Worm (Caenorhabditis elegans) whole organism, L2 larva: Measurements from ENCODE around the gene T01B7.9.

Experiments used
- C34F6.9 ChIP-seq: fragments of 150-350 bp; optimal IDR thresholded peaks from 2 replicates; lab custom pipeline; 2014; ENCODE audit warnings: missing biosample characterization, missing genetic modification characterization
- F13H6.1 ChIP-seq: sonication (generic microtip); optimal IDR thresholded peaks from 2 replicates; lab custom pipeline; 2016; ENCODE audit warnings: missing genetic modification characterization, missing compliant biosample characterization
- R02D3.7 ChIP-seq: fragments of 150-350 bp; optimal IDR thresholded peaks from 2 replicates; lab custom pipeline; 2014; ENCODE audit warnings: missing biosample characterization, missing genetic modification characterization
- Y55F3AM.14 ChIP-seq: fragments of 200-800 bp; sonication (Bioruptor generic); optimal IDR thresholded peaks from 2 replicates; lab custom pipeline; 2018; ENCODE audit warnings: mild to moderate bottlenecking, missing genetic modification characterization, missing compliant biosample characterization
- ZK546.5 ChIP-seq: sonication (generic microtip); optimal IDR thresholded peaks from 2 replicates; lab custom pipeline; 2017; ENCODE audit warnings: missing biosample characterization, missing genetic modification characterization
- alr-1 ChIP-seq: fragments of 150-350 bp; optimal IDR thresholded peaks from 2 replicates; lab custom pipeline; 2014; ENCODE audit warnings: missing biosample characterization, missing genetic modification characterization
- blmp-1 ChIP-seq: sonication (generic microtip); optimal IDR thresholded peaks from 2 replicates; lab custom pipeline; 2017; ENCODE audit warnings: missing genetic modification characterization, mild to moderate bottlenecking, missing compliant biosample characterization, antibody characterized with exemption, moderate library complexity; ENCODE audit not compliant: insufficient read depth
- ceh-16 ChIP-seq: fragments of 150-350 bp; optimal IDR thresholded peaks from 2 replicates; lab custom pipeline; 2014; ENCODE audit warnings: missing biosample characterization, missing genetic modification characterization
- ceh-82 ChIP-seq: fragments of 150-350 bp; optimal IDR thresholded peaks from 2 replicates; lab custom pipeline; 2014; ENCODE audit warnings: missing biosample characterization, missing genetic modification characterization
- crh-2 ChIP-seq: sonication (generic microtip); optimal IDR thresholded peaks from 2 replicates; lab custom pipeline; 2017; ENCODE audit warnings: missing biosample characterization, missing genetic modification characterization
- dmd-4 ChIP-seq: sonication (generic microtip); optimal IDR thresholded peaks from 2 replicates; lab custom pipeline; 2017; ENCODE audit warnings: missing biosample characterization, missing genetic modification characterization
- egl-27 ChIP-seq: sonication (generic microtip); optimal IDR thresholded peaks from 3 replicates; lab custom pipeline; 2017; ENCODE audit warnings: missing biosample characterization, missing genetic modification reagents, missing genetic modification characterization
- elt-1 ChIP-seq: fragments of 150-350 bp; optimal IDR thresholded peaks from 2 replicates; lab custom pipeline; 2014; ENCODE audit warnings: missing biosample characterization, missing genetic modification characterization
- elt-3 ChIP-seq: sonication (generic microtip); optimal IDR thresholded peaks from 2 replicates; lab custom pipeline; 2017; ENCODE audit warnings: missing biosample characterization, missing genetic modification characterization
- fos-1 ChIP-seq: fragments of 150-350 bp; optimal IDR thresholded peaks from 2 replicates; lab custom pipeline; 2014; ENCODE audit warnings: missing biosample characterization, missing genetic modification characterization
- gmeb-1 ChIP-seq: fragments of 150-350 bp; optimal IDR thresholded peaks from 2 replicates; lab custom pipeline; 2014; ENCODE audit warnings: missing biosample characterization, missing genetic modification characterization
- lin-11 ChIP-seq: fragments of 150-350 bp; sonication (generic microtip); optimal IDR thresholded peaks from 2 replicates; lab custom pipeline; 2014; ENCODE audit warnings: missing biosample characterization, missing genetic modification characterization, inconsistent platforms, mixed read lengths
- lin-13 ChIP-seq: fragments of 150-350 bp; optimal IDR thresholded peaks from 2 replicates; lab custom pipeline; 2014; ENCODE audit warnings: missing biosample characterization, missing genetic modification reagents, missing genetic modification characterization
- lsy-2 ChIP-seq, 2 experiments: fragments of 150-350 bp in 1 of 2; sonication (generic microtip) in 1 of 2; optimal IDR thresholded peaks; 2 replicates each; lab custom pipeline; 2014 to 2017; ENCODE audit warnings: missing biosample characterization in 2 of 2, missing genetic modification characterization in 2 of 2
- mab-5 ChIP-seq: fragments of 150-350 bp; optimal IDR thresholded peaks from 2 replicates; lab custom pipeline; 2014; ENCODE audit warnings: missing biosample characterization, missing genetic modification characterization
- mdl-1 ChIP-seq, 2 experiments: fragments of 150-350 bp in 1 of 2; sonication (generic microtip) in 1 of 2; optimal IDR thresholded peaks; 2 replicates each; lab custom pipeline; 2017; ENCODE audit warnings: missing biosample characterization in 2 of 2, missing genetic modification characterization in 2 of 2
- nhr-11 ChIP-seq: fragments of 150-350 bp; optimal IDR thresholded peaks from 2 replicates; lab custom pipeline; 2014; ENCODE audit warnings: missing biosample characterization, missing genetic modification characterization
- nhr-12 ChIP-seq: fragments of 150-350 bp; optimal IDR thresholded peaks from 2 replicates; lab custom pipeline; 2014; ENCODE audit warnings: missing biosample characterization, missing genetic modification characterization
- nhr-129 ChIP-seq: fragments of 150-350 bp; optimal IDR thresholded peaks from 2 replicates; lab custom pipeline; 2014; ENCODE audit warnings: missing biosample characterization, missing genetic modification characterization
- nhr-21 ChIP-seq: fragments of 150-350 bp; optimal IDR thresholded peaks from 2 replicates; lab custom pipeline; 2014; ENCODE audit warnings: missing biosample characterization, missing genetic modification characterization
- nhr-23 ChIP-seq: fragments of 150-350 bp; optimal IDR thresholded peaks from 2 replicates; lab custom pipeline; 2014; ENCODE audit warnings: missing biosample characterization, missing genetic modification reagents, missing genetic modification characterization
- nhr-237 ChIP-seq: fragments of 150-350 bp; optimal IDR thresholded peaks from 2 replicates; lab custom pipeline; 2014; ENCODE audit warnings: missing biosample characterization, missing genetic modification characterization
- nhr-25 ChIP-seq: fragments of 150-350 bp; sonication (generic microtip); optimal IDR thresholded peaks from 3 replicates; lab custom pipeline; 2014; ENCODE audit warnings: missing biosample characterization, missing genetic modification characterization
- nhr-6 ChIP-seq: fragments of 150-350 bp; optimal IDR thresholded peaks from 2 replicates; lab custom pipeline; 2014; ENCODE audit warnings: missing biosample characterization, missing genetic modification characterization
- nhr-77 ChIP-seq: fragments of 150-350 bp; optimal IDR thresholded peaks from 2 replicates; lab custom pipeline; 2014; ENCODE audit warnings: missing biosample characterization, missing genetic modification characterization
- peb-1 ChIP-seq: fragments of 150-350 bp; optimal IDR thresholded peaks from 2 replicates; lab custom pipeline; 2014; ENCODE audit warnings: missing biosample characterization, missing genetic modification characterization
- unc-55 ChIP-seq: fragments of 150-350 bp; sonication (generic microtip); optimal IDR thresholded peaks from 3 replicates; lab custom pipeline; 2014; ENCODE audit warnings: missing biosample characterization, missing genetic modification reagents, missing genetic modification characterization
- unc-62 ChIP-seq: fragments of 150-350 bp; optimal IDR thresholded peaks from 2 replicates; lab custom pipeline; 2014; ENCODE audit warnings: missing biosample characterization, missing genetic modification reagents, missing genetic modification characterization
- zag-1 ChIP-seq: fragments of 150-350 bp; optimal IDR thresholded peaks from 2 replicates; lab custom pipeline; 2014; ENCODE audit warnings: missing biosample characterization, missing genetic modification characterization
- ztf-4 ChIP-seq: fragments of 150-350 bp; optimal IDR thresholded peaks from 2 replicates; lab custom pipeline; 2014; ENCODE audit warnings: missing biosample characterization, missing genetic modification characterization

Gene T01B7.9

ce11 chrII:8726700-8727099 lies at the start of gene T01B7.9:
Gene T01B7.9 (minus strand): TSS chrII:8726800.
- no peak for TF ChIP-seq mdl-1 (tag; optimal IDR thresholded peaks at IDR 0.05; lab: Kevin White, UChicago)
- TF ChIP-seq zag-1, result no peak
- no peak for TF ChIP-seq unc-55
- TF ChIP-seq dmd-4 (tag; lab: Kevin White, UChicago), result no peak

ce11 chrII:8770675-8771074 lies 44.1 kb upstream of the T01B7.9 start, which contains the start of gene let-19:
Gene let-19 (plus strand): TSS chrII:8770975.
- no peak for TF ChIP-seq blmp-1 (tag; lab: Kevin White, UChicago)
- TF ChIP-seq, all 48 proteins: peak for 0

- TF ChIP-seq R02D3.7 (tag; lab: Kevin White, UChicago) (no peak), alr-1 (tag; lab: Kevin White, UChicago) (no peak), lin-11 (tag; lab: Kevin White, UChicago) (no peak), fos-1 (peak; percentile 30), egl-27 (tag; lab: Kevin White, UChicago) (peak; percentile 20), nhr-23 (tag; lab: Kevin White, UChicago) (no peak), F13H6.1 (peak; percentile 21), nhr-6 (tag; lab: Kevin White, UChicago) (no peak), ceh-16 (tag; lab: Kevin White, UChicago) (no peak), gmeb-1 (tag; lab: Kevin White, UChicago) (peak; percentile 13), nhr-237 (tag; lab: Kevin White, UChicago) (no peak), crh-2 (tag; lab: Kevin White, UChicago) (peak; percentile 12), peb-1 (tag; lab: Kevin White, UChicago) (no peak), unc-55 (peak; percentile 39), elt-1 (tag; lab: Kevin White, UChicago) (no peak), unc-62 (no peak), mdl-1 (tag; optimal IDR thresholded peaks at IDR 0.05; lab: Kevin White, UChicago) (no peak), zag-1 (no peak), nhr-12 (no peak), dmd-4 (tag; lab: Kevin White, UChicago) (no peak), lin-13 (GFP tag; lab: Kevin White, UChicago) (no peak), C34F6.9 (tag; lab: Kevin White, UChicago) (no peak), ztf-4 (no peak), lsy-2 (tag; optimal IDR thresholded peaks at IDR 0.05; lab: Kevin White, UChicago) (peak in 1 of 2 experiments; percentile 30), elt-3 (tag; lab: Kevin White, UChicago) (no peak), blmp-1 (tag; lab: Kevin White, UChicago) (no peak), nhr-129 (tag; lab: Kevin White, UChicago) (peak; percentile 5)
- TF ChIP-seq, all 48 proteins: peak for 8
These were observed 42.8 kb upstream of the T01B7.9 start for ce11 chrII:8769375-8769774.

- TF ChIP-seq nhr-21 (no peak), nhr-129 (tag; lab: Kevin White, UChicago) (no peak), mab-5 (tag; lab: Kevin White, UChicago) (no peak), elt-1 (tag; lab: Kevin White, UChicago) (no peak), peb-1 (tag; lab: Kevin White, UChicago) (no peak), ceh-82 (no peak), nhr-12 (no peak), mdl-1 (tag; optimal IDR thresholded peaks at IDR 0.05; lab: Kevin White, UChicago) (no peak), zag-1 (no peak), nhr-6 (tag; lab: Kevin White, UChicago) (no peak), nhr-237 (tag; lab: Kevin White, UChicago) (no peak), ZK546.5 (tag; lab: Kevin White, UChicago) (no peak), crh-2 (tag; lab: Kevin White, UChicago) (no peak)
These were observed 40.3 kb upstream of the T01B7.9 start, which contains the start of gene pah-1 for ce11 chrII:8766897-8767296. Gene pah-1 (minus strand): TSS chrII:8766997.

- TF ChIP-seq nhr-21 (no peak), egl-27 (tag; lab: Kevin White, UChicago) (no peak), F13H6.1 (no peak), unc-62 (no peak), nhr-77 (tag; lab: Kevin White, UChicago) (no peak), nhr-11 (tag; lab: Kevin White, UChicago) (no peak), peb-1 (tag; lab: Kevin White, UChicago) (no peak), mab-5 (tag; lab: Kevin White, UChicago) (no peak), nhr-6 (tag; lab: Kevin White, UChicago) (no peak), nhr-129 (tag; lab: Kevin White, UChicago) (no peak), nhr-25 (tag; lab: Kevin White, UChicago) (no peak), Y55F3AM.14 (GFP tag; lab: Kevin White, UChicago) (no peak), nhr-23 (tag; lab: Kevin White, UChicago) (no peak), gmeb-1 (tag; lab: Kevin White, UChicago) (no peak), lin-11 (tag; lab: Kevin White, UChicago) (no peak), alr-1 (tag; lab: Kevin White, UChicago) (no peak), elt-1 (tag; lab: Kevin White, UChicago) (no peak)
- TF ChIP-seq, all 48 proteins: peak for 0
These were observed 39.9 kb upstream of the T01B7.9 start, which contains the start of the genes nsph-1.1 and K08F8.15 for ce11 chrII:8766475-8766874. Gene nsph-1.1 (plus strand): TSS chrII:8766775. Gene K08F8.15 (plus strand): TSS chrII:8766809.
